Worm (Caenorhabditis elegans) whole organism, midembryonic: Measurements from ENCODE around the gene H10D18.5.

Experiments
- T22C8.4 ChIP-seq: fragments of 200-800 bp; sonication (Bioruptor generic); IDR thresholded peaks from 2 replicates; pipeline ENCODE4 v1.3.6; 2022; ENCODE audit warnings: missing genetic modification characterization, missing compliant biosample characterization
- flt-1 ChIP-seq: fragments of 200-800 bp; sonication (Bioruptor generic); IDR thresholded peaks from 2 replicates; pipeline ENCODE4 v1.3.6; 2022; ENCODE audit warnings: missing genetic modification characterization, missing compliant biosample characterization
- klf-2 ChIP-seq: fragments of 200-800 bp; sonication (Bioruptor generic); conservative IDR thresholded peaks from 2 replicates; pipeline ENCODE4 v1.3.6; 2022; ENCODE audit warnings: missing genetic modification reagents, missing genetic modification characterization, missing compliant biosample characterization
- med-1 ChIP-seq: sonication (generic microtip); optimal IDR thresholded peaks from 2 replicates; lab custom pipeline; 2017; ENCODE audit warnings: missing genetic modification characterization, mild to moderate bottlenecking, missing compliant biosample characterization, antibody characterized with exemption, missing genetic modification reagents; ENCODE audit not compliant: insufficient read depth
- ref-1 ChIP-seq: fragments of 200-800 bp; sonication (Bioruptor generic); conservative IDR thresholded peaks from 2 replicates; pipeline ENCODE4 v1.3.6; 2022; ENCODE audit warnings: missing genetic modification reagents, missing genetic modification characterization, missing compliant biosample characterization
- tab-1 ChIP-seq: fragments of 200-800 bp; sonication (Bioruptor generic); IDR thresholded peaks from 2 replicates; pipeline ENCODE4 v1.3.6; 2022; ENCODE audit warnings: missing genetic modification characterization, missing compliant biosample characterization
- ztf-29 ChIP-seq: fragments of 200-800 bp; sonication (Bioruptor generic); IDR thresholded peaks from 2 replicates; pipeline ENCODE4 v1.3.6; 2022; ENCODE audit warnings: missing genetic modification reagents, missing genetic modification characterization, missing compliant biosample characterization

- no peak for TF ChIP-seq flt-1
- no peak for TF ChIP-seq tab-1 (GFP tag; lab: Robert Waterston, UW)
- no peak for TF ChIP-seq ref-1 (GFP tag; lab: Robert Waterston, UW)
- no peak for TF ChIP-seq med-1 (GFP tag; lab: Kevin White, UChicago)
- TF ChIP-seq ztf-29 (GFP tag; lab: Robert Waterston, UW): no peak
- no peak for TF ChIP-seq T22C8.4 (GFP tag; lab: Robert Waterston, UW)
- no peak for TF ChIP-seq klf-2 (GFP tag; lab: Robert Waterston, UW)
These were observed 28.2 kb downstream of the H10D18.5 start, which contains the start of gene cyp-33C8 for ce11 chrV:3803343-3803742.
